Worm (Caenorhabditis elegans) whole organism, L4 larva: ENCODE measurements around the gene nhx-5.

Source experiments
- F44E2.7 ChIP-seq: fragments of 200-800 bp; sonication (Bioruptor generic); IDR thresholded peaks from 2 replicates; pipeline ENCODE4 v2.1.2; 2022; ENCODE audit warnings: missing genetic modification characterization, missing compliant biosample characterization
- R02D3.7 ChIP-seq: fragments of 150-350 bp; sonication (generic microtip); optimal IDR thresholded peaks from 3 replicates; lab custom pipeline; 2014; ENCODE audit warnings: missing biosample characterization, missing genetic modification characterization
- Y5F2A.4 ChIP-seq: fragments of 200-800 bp; sonication (Bioruptor generic); optimal IDR thresholded peaks from 2 replicates; lab custom pipeline; 2018; ENCODE audit warnings: mild to moderate bottlenecking, missing genetic modification characterization, missing compliant biosample characterization
- Y75B8A.6 ChIP-seq: fragments of 200-800 bp; sonication (Bioruptor generic); IDR thresholded peaks from 2 replicates; pipeline ENCODE4 v1.3.6; 2022; ENCODE audit warnings: missing genetic modification reagents, missing genetic modification characterization, missing compliant biosample characterization
- ZK337.2 ChIP-seq: fragments of 200-800 bp; sonication (Bioruptor generic); IDR thresholded peaks from 2 replicates; pipeline ENCODE4 v1.3.6; 2022; ENCODE audit warnings: missing genetic modification reagents, missing genetic modification characterization, missing compliant biosample characterization
- aha-1 ChIP-seq: fragments of 150-350 bp; peaks from one replicate; lab custom pipeline; 2014; ENCODE audit warnings: missing biosample characterization, missing genetic modification characterization
- aly-2 ChIP-seq: sonication (generic microtip); optimal IDR thresholded peaks from 2 replicates; lab custom pipeline; 2018; ENCODE audit warnings: missing biosample characterization, missing genetic modification characterization
- ceh-44 ChIP-seq: fragments of 200-800 bp; sonication (Bioruptor generic); IDR thresholded peaks from 2 replicates; pipeline ENCODE4 v1.3.6; 2022; ENCODE audit warnings: missing genetic modification reagents, missing genetic modification characterization, missing compliant biosample characterization
- ceh-62 ChIP-seq: sonication (generic microtip); optimal IDR thresholded peaks from 2 replicates; lab custom pipeline; 2017; ENCODE audit warnings: missing biosample characterization, missing genetic modification characterization
- ceh-82 ChIP-seq: sonication (generic microtip); optimal IDR thresholded peaks from 2 replicates; lab custom pipeline; 2017; ENCODE audit warnings: missing biosample characterization, missing genetic modification characterization
- cey-2 ChIP-seq: sonication (generic microtip); optimal IDR thresholded peaks from 3 replicates; lab custom pipeline; 2017; ENCODE audit warnings: missing genetic modification characterization, mild to moderate bottlenecking, missing compliant biosample characterization, antibody characterized with exemption, borderline replicate concordance; ENCODE audit not compliant: insufficient read depth
- daf-19 ChIP-seq: fragments of 200-800 bp; sonication (Bioruptor generic); conservative IDR thresholded peaks from 2 replicates; pipeline ENCODE4 v1.3.6; 2022; ENCODE audit warnings: missing genetic modification characterization, missing compliant biosample characterization
- dmd-6 ChIP-seq: fragments of 200-800 bp; sonication (Bioruptor generic); IDR thresholded peaks from 2 replicates; pipeline ENCODE4 v1.3.6; 2022; ENCODE audit warnings: missing genetic modification reagents, missing genetic modification characterization, missing compliant biosample characterization
- dve-1 ChIP-seq: sonication (generic microtip); optimal IDR thresholded peaks from 2 replicates; lab custom pipeline; 2017; ENCODE audit warnings: antibody characterized with exemption, mild to moderate bottlenecking, missing genetic modification characterization, missing compliant biosample characterization; ENCODE audit not compliant: insufficient read depth
- fkh-10 ChIP-seq: fragments of 150-350 bp; optimal IDR thresholded peaks from 2 replicates; lab custom pipeline; 2014; ENCODE audit warnings: missing biosample characterization, missing genetic modification reagents, missing genetic modification characterization
- gei-8 ChIP-seq: fragments of 200-800 bp; sonication (Bioruptor generic); optimal IDR thresholded peaks from 2 replicates; lab custom pipeline; 2018; ENCODE audit warnings: mild to moderate bottlenecking, missing genetic modification characterization, missing compliant biosample characterization
- hlh-11 ChIP-seq: fragments of 200-800 bp; sonication (Bioruptor generic); optimal IDR thresholded peaks from 2 replicates; lab custom pipeline; 2018; ENCODE audit warnings: mild to moderate bottlenecking, missing genetic modification characterization, missing compliant biosample characterization
- hlh-30 ChIP-seq: sonication (generic microtip); optimal IDR thresholded peaks from 2 replicates; lab custom pipeline; 2017; ENCODE audit warnings: antibody characterized with exemption, mild to moderate bottlenecking, missing genetic modification characterization, missing compliant biosample characterization; ENCODE audit not compliant: insufficient read depth
- hmg-1.1 ChIP-seq: fragments of 200-800 bp; sonication (Bioruptor generic); IDR thresholded peaks from 2 replicates; pipeline ENCODE4 v1.3.6; 2022; ENCODE audit warnings: missing genetic modification reagents, missing genetic modification characterization, missing compliant biosample characterization
- lin-29 ChIP-seq: fragments of 200-800 bp; sonication (Bioruptor generic); IDR thresholded peaks from 2 replicates; pipeline ENCODE4 v1.3.6; 2022; ENCODE audit warnings: missing genetic modification reagents, missing genetic modification characterization, missing compliant biosample characterization
- lin-39 ChIP-seq: fragments of 150-350 bp; optimal IDR thresholded peaks from 2 replicates; lab custom pipeline; 2014; ENCODE audit warnings: missing biosample characterization, missing genetic modification reagents, missing genetic modification characterization
- lsy-2 ChIP-seq, 2 experiments: fragments of 150-350 bp in 1 of 2; sonication (generic microtip) in 1 of 2; optimal IDR thresholded peaks; 2 replicates each; lab custom pipeline; 2014 to 2017; ENCODE audit warnings: missing biosample characterization in 2 of 2, missing genetic modification characterization in 2 of 2
- madf-5 ChIP-seq, 2 experiments: fragments of 200-800 bp; sonication (Bioruptor generic); IDR thresholded peaks; 2 replicates each; pipeline ENCODE4 v1.3.6; 2022; ENCODE audit warnings: missing compliant biosample characterization in 2 of 2, missing genetic modification characterization in 2 of 2
- madf-9 ChIP-seq: fragments of 200-800 bp; sonication (Bioruptor generic); conservative IDR thresholded peaks from 2 replicates; pipeline ENCODE4 v1.3.6; 2022; ENCODE audit warnings: missing genetic modification reagents, missing genetic modification characterization, missing compliant biosample characterization
- mdt-29 ChIP-seq: fragments of 200-800 bp; sonication (Bioruptor generic); IDR thresholded peaks from 2 replicates; pipeline ENCODE4 v1.3.6; 2022; ENCODE audit warnings: missing genetic modification reagents, missing genetic modification characterization, missing compliant biosample characterization
- mep-1 ChIP-seq: fragments of 150-350 bp; sonication (generic microtip); optimal IDR thresholded peaks from 3 replicates; lab custom pipeline; 2014; ENCODE audit warnings: missing biosample characterization, missing genetic modification characterization
- mes-2 ChIP-seq: sonication (generic microtip); optimal IDR thresholded peaks from 2 replicates; lab custom pipeline; 2016; ENCODE audit warnings: missing genotype, mild to moderate bottlenecking, missing genetic modification characterization, missing compliant biosample characterization; ENCODE audit not compliant: poor library complexity, severe bottlenecking
- mxl-3 ChIP-seq: fragments of 200-800 bp; sonication (Bioruptor generic); optimal IDR thresholded peaks from 2 replicates; lab custom pipeline; 2018; ENCODE audit warnings: mild to moderate bottlenecking, missing genetic modification characterization, missing compliant biosample characterization
- nhr-102 ChIP-seq: sonication (generic microtip); optimal IDR thresholded peaks from 2 replicates; lab custom pipeline; 2016; ENCODE audit warnings: mild to moderate bottlenecking, missing genetic modification characterization, moderate library complexity, missing compliant biosample characterization
- nhr-28 ChIP-seq: fragments of 150-350 bp; optimal IDR thresholded peaks from 2 replicates; lab custom pipeline; 2014; ENCODE audit warnings: missing biosample characterization, missing genetic modification characterization
- nhr-48 ChIP-seq: sonication (generic microtip); optimal IDR thresholded peaks from 2 replicates; lab custom pipeline; 2016; ENCODE audit warnings: mild to moderate bottlenecking, missing genetic modification characterization, missing compliant biosample characterization
- pha-4 ChIP-seq, 2 experiments: fragments of 150-350 bp in 1 of 2; fragments of 200-800 bp in 1 of 2; sonication (Bioruptor generic) in 1 of 2; IDR thresholded peaks in 1 of 2; optimal IDR thresholded peaks in 1 of 2; 2 replicates each; pipeline versions ENCODE4 v1.3.6 to Lab custom; 2014 to 2022; ENCODE audit warnings: missing genetic modification characterization in 2 of 2, missing genetic modification reagents in 2 of 2, missing biosample characterization in 1 of 2, missing compliant biosample characterization in 1 of 2
- php-3 ChIP-seq: fragments of 200-800 bp; sonication (Bioruptor generic); IDR thresholded peaks from 2 replicates; pipeline ENCODE4 v1.3.6; 2022; ENCODE audit warnings: missing genetic modification reagents, missing genetic modification characterization, missing compliant biosample characterization
- pqm-1 ChIP-seq: sonication (generic microtip); optimal IDR thresholded peaks from 2 replicates; lab custom pipeline; 2017; ENCODE audit warnings: missing biosample characterization, missing genetic modification characterization
- rbr-2 ChIP-seq: sonication (generic microtip); optimal IDR thresholded peaks from 2 replicates; lab custom pipeline; 2016; ENCODE audit warnings: missing genotype, missing genetic modification characterization, missing compliant biosample characterization
- set-16 ChIP-seq: fragments of 200-800 bp; sonication (Bioruptor generic); IDR thresholded peaks from 2 replicates; pipeline ENCODE4 v1.3.6; 2022; ENCODE audit warnings: missing genetic modification reagents, missing genetic modification characterization, missing compliant biosample characterization
- skn-1 ChIP-seq: fragments of 150-350 bp; optimal IDR thresholded peaks from 2 replicates; lab custom pipeline; 2014; ENCODE audit warnings: missing biosample characterization, missing genetic modification characterization
- tra-1 ChIP-seq: fragments of 200-800 bp; sonication (Bioruptor generic); IDR thresholded peaks from 2 replicates; pipeline ENCODE4 v1.3.6; 2022; ENCODE audit warnings: missing genetic modification reagents, missing genetic modification characterization, missing compliant biosample characterization
- unc-62 ChIP-seq, 3 experiments: fragments of 150-350 bp in 1 of 3; sonication (generic microtip); optimal IDR thresholded peaks in 2 of 3; peaks in 1 of 3; 1 replicate in 1 of 3; 2 replicates in 2 of 3; lab custom pipeline; 2014 to 2017; ENCODE audit warnings: missing biosample characterization in 3 of 3, missing genetic modification characterization in 3 of 3, missing genetic modification reagents in 3 of 3, missing genotype in 1 of 3
- vab-7 ChIP-seq: fragments of 200-800 bp; sonication (Bioruptor generic); IDR thresholded peaks from 2 replicates; pipeline ENCODE4 v1.3.6; 2022; ENCODE audit warnings: missing genetic modification reagents, missing genetic modification characterization, missing compliant biosample characterization
- zip-2 ChIP-seq: fragments of 150-350 bp; optimal IDR thresholded peaks from 2 replicates; lab custom pipeline; 2014; ENCODE audit warnings: missing biosample characterization, missing genetic modification characterization
- ztf-11 ChIP-seq: fragments of 150-350 bp; optimal IDR thresholded peaks from 2 replicates; lab custom pipeline; 2014; ENCODE audit warnings: missing biosample characterization, missing genetic modification characterization

nhx-5 gene

ce11 chrX:10596420-10596907 is 19.7 kb downstream of the nhx-5 start:
- TF ChIP-seq skn-1 (tag; lab: Kevin White, UChicago) (no peak), ztf-11 (tag; lab: Kevin White, UChicago) (no peak), pha-4 (GFP tag; IDR thresholded peaks at IDR 0.05; lab: Robert Waterston, UW) (no peak), pha-4 (tag; optimal IDR thresholded peaks at IDR 0.05; lab: Kevin White, UChicago) (no peak), zip-2 (tag; lab: Kevin White, UChicago) (no peak), aha-1 (tag; lab: Kevin White, UChicago) (peak; percentile 13), madf-5 (GFP tag; IDR thresholded peaks at IDR 0.05; lab: Robert Waterston, UW) (no peak), F44E2.7 (GFP tag; lab: Robert Waterston, UW) (no peak)

- no peak for TF ChIP-seq pha-4 (GFP tag; IDR thresholded peaks at IDR 0.05; lab: Robert Waterston, UW)
- no peak for TF ChIP-seq pha-4 (tag; optimal IDR thresholded peaks at IDR 0.05; lab: Kevin White, UChicago)
- no peak for TF ChIP-seq zip-2 (tag; lab: Kevin White, UChicago)
- 0 out of 2 replicates have a peak, but pooled peaks have one; percentile 32 for TF ChIP-seq vab-7 (GFP tag; lab: Robert Waterston, UW)
- peak; percentile 30 for TF ChIP-seq mes-2 (tag; lab: Kevin White, UChicago)
- TF ChIP-seq ceh-44 (GFP tag; lab: Robert Waterston, UW): no peak
- peak; percentile 15 for TF ChIP-seq nhr-28 (tag; lab: Kevin White, UChicago)
- peak; percentile 58 for TF ChIP-seq mep-1 (tag; lab: Kevin White, UChicago)
- TF ChIP-seq lsy-2 (tag; optimal IDR thresholded peaks at IDR 0.05; lab: Kevin White, UChicago): peak in 1 of 2 experiments; percentile 41
- peak; percentile 10 for TF ChIP-seq rbr-2 (tag; lab: Kevin White, UChicago)
- no peak for TF ChIP-seq aly-2
- TF ChIP-seq hmg-1.1 (GFP tag; lab: Robert Waterston, UW): 0 out of 2 replicates have a peak, but pooled peaks have one; percentile 23
- TF ChIP-seq pqm-1: peak; percentile 47
- TF ChIP-seq hlh-11 (tag; lab: Kevin White, UChicago): peak; percentile 33
- TF ChIP-seq hlh-30: no peak
Measured at ce11 chrX:10597554-10598191, 20.9 kb downstream of the nhx-5 start.

- TF ChIP-seq unc-62 (GFP tag; optimal IDR thresholded peaks at IDR 0.05 in 1 of 2; lab: Kevin White, UChicago) (peak in 1 of 2 experiments; percentile 99), unc-62 (tag; optimal IDR thresholded peaks at IDR 0.05; lab: Kevin White, UChicago) (no peak), dve-1 (tag; lab: Kevin White, UChicago) (peak; percentile 2), nhr-102 (tag; lab: Kevin White, UChicago) (no peak), dmd-6 (0 out of 2 replicates have a peak, but pooled peaks have one; percentile 32), fkh-10 (GFP tag; lab: Kevin White, UChicago) (no peak), nhr-28 (tag; lab: Kevin White, UChicago) (peak; percentile 24), mep-1 (tag; lab: Kevin White, UChicago) (peak; percentile 1), tra-1 (GFP tag; lab: Robert Waterston, UW) (0 out of 2 replicates have a peak, but pooled peaks have one; percentile 36), cey-2 (tag; lab: Kevin White, UChicago) (no peak), php-3 (0 out of 2 replicates have a peak, but pooled peaks have one; percentile 47), madf-9 (GFP tag; lab: Robert Waterston, UW) (no peak), pqm-1 (peak; percentile 14), aly-2 (no peak), mdt-29 (GFP tag; lab: Robert Waterston, UW) (no peak), mxl-3 (GFP tag; lab: Kevin White, UChicago) (peak; percentile 0), set-16 (no peak), hlh-30 (peak; percentile 33)
Measured at ce11 chrX:10599719-10600155, 23.0 kb downstream of the nhx-5 start.

- TF ChIP-seq ceh-44 (GFP tag; lab: Robert Waterston, UW) (no peak), Y5F2A.4 (GFP tag; lab: Kevin White, UChicago) (no peak), ceh-62 (no peak), ceh-82 (tag; lab: Kevin White, UChicago) (no peak), nhr-48 (tag; lab: Kevin White, UChicago) (no peak), R02D3.7 (tag; lab: Kevin White, UChicago) (no peak), mep-1 (tag; lab: Kevin White, UChicago) (no peak), ZK337.2 (GFP tag; lab: Robert Waterston, UW) (no peak), ztf-11 (tag; lab: Kevin White, UChicago) (no peak), daf-19 (no peak), Y75B8A.6 (no peak), lin-39 (tag; lab: Kevin White, UChicago) (no peak), lin-29 (no peak), gei-8 (GFP tag; lab: Kevin White, UChicago) (no peak)
Measured at ce11 chrX:10604386-10604785, 27.6 kb downstream of the nhx-5 start, which contains the start of gene flp-19. TSS of gene flp-19 (plus strand) at chrX:10604686.
